Fruit fly (Drosophila melanogaster): ENCODE measurements around the gene CCT2.

CCT2 gene

dm6 chrX:9120828-9121754 lies 31.8 kb downstream of the CCT2 start (continued):
- TF ChIP-seq inv (GFP tag; IDR thresholded peaks at IDR 0.05; ENCODE audit: partially characterized antibody) (no peak), Sox102F (GFP tag; optimal IDR thresholded peaks at IDR 0.05) (peak; percentile 63), YL-1 (GFP tag; optimal IDR thresholded peaks at IDR 0.05) (no peak), Six4 (GFP tag; optimal IDR thresholded peaks at IDR 0.05) (peak; percentile 32), CG4328 (GFP tag; optimal IDR thresholded peaks at IDR 0.05) (no peak), row (GFP tag; IDR thresholded peaks at IDR 0.05) (peak; percentile 57), bab2 (GFP tag; optimal IDR thresholded peaks at IDR 0.05) (peak; percentile 33), CG1024 (GFP tag; IDR thresholded peaks at IDR 0.05) (peak; percentile 39; the same call in 1 of the 2 replicates), CG42726 (GFP tag; IDR thresholded peaks at IDR 0.05; ENCODE audit: partially characterized antibody) (no peak), Dad (GFP tag; optimal IDR thresholded peaks at IDR 0.05) (no peak), CHES-1-like (GFP tag; optimal IDR thresholded peaks at IDR 0.05) (no peak), CG18619 (GFP tag; optimal IDR thresholded peaks at IDR 0.05) (peak; percentile 5), zen (tag; optimal IDR thresholded peaks at IDR 0.05) (peak; percentile 8), kay (GFP tag; optimal IDR thresholded peaks at IDR 0.05) (peak; percentile 2), Chrac-16 (GFP tag; optimal IDR thresholded peaks at IDR 0.05) (no peak), lab (GFP tag; optimal IDR thresholded peaks at IDR 0.05) (peak; percentile 60), CG17612 (GFP tag; IDR thresholded peaks at IDR 0.05) (no peak), CG10147 (GFP tag; optimal IDR thresholded peaks at IDR 0.05) (peak; percentile 15), Doc2 (GFP tag; IDR thresholded peaks at IDR 0.05) (no peak), CG13624 (GFP tag; optimal IDR thresholded peaks at IDR 0.05) (peak; percentile 14), en (GFP tag; optimal IDR thresholded peaks at IDR 0.05) (no peak), tll (GFP tag; optimal IDR thresholded peaks at IDR 0.05) (no peak), Trl (optimal IDR thresholded peaks at IDR 0.05) (no peak), Trl (GFP tag; optimal IDR thresholded peaks at IDR 0.05) (no peak), CG13424 (tag; optimal IDR thresholded peaks at IDR 0.05) (peak; percentile 50), CG8388 (GFP tag; optimal IDR thresholded peaks at IDR 0.05) (peak; percentile 23), chif (GFP tag; optimal IDR thresholded peaks at IDR 0.05) (peak in 1 of 2 experiments; percentile 52), pum (GFP tag; optimal IDR thresholded peaks at IDR 0.05) (no peak), CG2116 (GFP tag; optimal IDR thresholded peaks at IDR 0.05) (peak; percentile 19), CG18476 (GFP tag; optimal IDR thresholded peaks at IDR 0.05) (no peak), Spps (tag; optimal IDR thresholded peaks at IDR 0.05) (no peak), Oli (tag; optimal IDR thresholded peaks at IDR 0.05) (peak; percentile 53), D19A (tag; optimal IDR thresholded peaks at IDR 0.05) (peak; percentile 55), sr (GFP tag; IDR thresholded peaks at IDR 0.05) (peak; percentile 72; the same call in 2 of the 3 replicates), CG1603 (tag; optimal IDR thresholded peaks at IDR 0.05) (peak; percentile 35), CG10267 (tag; optimal IDR thresholded peaks at IDR 0.05) (peak; percentile 50), CG15011 (GFP tag; optimal IDR thresholded peaks at IDR 0.05) (peak; percentile 14), p53 (GFP tag; optimal IDR thresholded peaks at IDR 0.05) (no peak), CG18262 (tag; optimal IDR thresholded peaks at IDR 0.05) (peak; percentile 62), ind (GFP tag; optimal IDR thresholded peaks at IDR 0.05) (peak; percentile 46), CG10274 (GFP tag; optimal IDR thresholded peaks at IDR 0.05) (peak; percentile 13), CG6854 (GFP tag; optimal IDR thresholded peaks at IDR 0.05) (peak; percentile 18), BtbVII (GFP tag; optimal IDR thresholded peaks at IDR 0.05) (peak; percentile 45), CG17568 (GFP tag; optimal IDR thresholded peaks at IDR 0.05) (peak; percentile 32), CG13775 (GFP tag; optimal IDR thresholded peaks at IDR 0.05) (peak; percentile 12), CG12071 (GFP tag; optimal IDR thresholded peaks at IDR 0.05) (peak; percentile 19), vvl (GFP tag; IDR thresholded peaks at IDR 0.05) (peak; percentile 55), CG32532 (GFP tag; IDR thresholded peaks at IDR 0.05) (peak; percentile 58; the same call in 1 of the 2 replicates)
